Fruit fly (Drosophila melanogaster) whole organism, prepupa: ENCODE data around the gene Rab10.
"Not testable (repeated sequence)": the region's sequence is repeated elsewhere in the genome, so short reads cannot be mapped to it uniquely, and the experiment has no call there.

Experiments used
- CG11294 ChIP-seq: fragments of 200-800 bp; sonication (Bioruptor generic); IDR thresholded peaks from 2 replicates; pipeline ENCODE4 v1.3.6; 2022; ENCODE audit warnings: missing biosample characterization, missing genetic modification characterization
- CG1621 ChIP-seq: fragments of 200-800 bp; sonication (Bioruptor generic); optimal IDR thresholded peaks from 3 replicates; lab custom pipeline; 2018; ENCODE audit warnings: missing biosample characterization, mild to moderate bottlenecking, missing genetic modification characterization
- CG3032 ChIP-seq: fragments of 200-800 bp; optimal IDR thresholded peaks from 2 replicates; lab custom pipeline; 2019; ENCODE audit warnings: missing biosample characterization, mild to moderate bottlenecking, missing genetic modification characterization, moderate library complexity
- CG4318 ChIP-seq: fragments of 200-800 bp; sonication (Bioruptor generic); optimal IDR thresholded peaks from 3 replicates; lab custom pipeline; 2017; ENCODE audit warnings: missing biosample characterization, mild to moderate bottlenecking, missing genetic modification characterization
- CG6808 ChIP-seq: fragments of 200-800 bp; sonication (Bioruptor generic); optimal IDR thresholded peaks from 3 replicates; lab custom pipeline; 2017; ENCODE audit warnings: missing biosample characterization, missing genetic modification characterization, mild to moderate bottlenecking, moderate library complexity, missing genetic modification reagents
- CG8319 ChIP-seq: fragments of 200-800 bp; sonication (Bioruptor generic); optimal IDR thresholded peaks from 3 replicates; lab custom pipeline; 2016; ENCODE audit warnings: missing biosample characterization, missing genetic modification characterization
- Ets21C ChIP-seq: fragments of 200-800 bp; sonication (Bioruptor generic); optimal IDR thresholded peaks from 3 replicates; lab custom pipeline; 2016; ENCODE audit warnings: missing biosample characterization, missing genetic modification characterization
- Ets96B ChIP-seq: fragments of 200-800 bp; optimal IDR thresholded peaks from 2 replicates; lab custom pipeline; 2019; ENCODE audit warnings: missing biosample characterization, mild to moderate bottlenecking, missing genetic modification characterization, moderate library complexity
- Hr38 ChIP-seq: sonication (Bioruptor generic); optimal IDR thresholded peaks from 2 replicates; lab custom pipeline; 2016; ENCODE audit warnings: missing biosample characterization, missing genetic modification characterization
- Hr39 ChIP-seq: fragments of 200-800 bp; sonication (Bioruptor generic); optimal IDR thresholded peaks from 2 replicates; lab custom pipeline; 2016; ENCODE audit warnings: missing biosample characterization, missing genetic modification characterization
- Met ChIP-seq: fragments of 200-800 bp; sonication (Bioruptor generic); optimal IDR thresholded peaks from 3 replicates; lab custom pipeline; 2016; ENCODE audit warnings: missing biosample characterization, missing genetic modification characterization
- Smox ChIP-seq: fragments of 200-800 bp; sonication (Bioruptor generic); optimal IDR thresholded peaks from 3 replicates; lab custom pipeline; 2016; ENCODE audit warnings: missing biosample characterization, missing genetic modification characterization
- Sox102F ChIP-seq: fragments of 200-800 bp; sonication (Bioruptor generic); optimal IDR thresholded peaks from 2 replicates; lab custom pipeline; 2016; ENCODE audit warnings: missing biosample characterization, mild to moderate bottlenecking, missing genetic modification characterization
- acj6 ChIP-seq: fragments of 200-800 bp; sonication (Bioruptor generic); optimal IDR thresholded peaks from 3 replicates; lab custom pipeline; 2016; ENCODE audit warnings: missing biosample characterization, missing genetic modification characterization
- cyc ChIP-seq: fragments of 200-800 bp; sonication (Bioruptor generic); optimal IDR thresholded peaks from 3 replicates; lab custom pipeline; 2016; ENCODE audit warnings: missing biosample characterization, missing genetic modification characterization
- dac ChIP-seq: fragments of 200-800 bp; sonication (Bioruptor generic); optimal IDR thresholded peaks from 2 replicates; lab custom pipeline; 2017; ENCODE audit warnings: missing biosample characterization, mild to moderate bottlenecking, missing genetic modification characterization
- dsx ChIP-seq: fragments of 200-800 bp; optimal IDR thresholded peaks from 3 replicates; lab custom pipeline; 2019; ENCODE audit warnings: missing biosample characterization, mild to moderate bottlenecking, missing genetic modification characterization, moderate library complexity; ENCODE audit not compliant: poor library complexity, severe bottlenecking
- eg ChIP-seq: fragments of 200-800 bp; sonication (Bioruptor generic); IDR thresholded peaks from 3 replicates; pipeline ENCODE4 v1.3.6; 2022; ENCODE audit warnings: missing biosample characterization, missing genetic modification characterization
- esn ChIP-seq: fragments of 200-800 bp; sonication (Bioruptor generic); optimal IDR thresholded peaks from 2 replicates; lab custom pipeline; 2016; ENCODE audit warnings: missing biosample characterization, mild to moderate bottlenecking, missing genetic modification characterization, moderate library complexity
- fkh ChIP-seq: fragments of 200-800 bp; sonication (Bioruptor generic); optimal IDR thresholded peaks from 3 replicates; lab custom pipeline; 2017; ENCODE audit warnings: missing biosample characterization, mild to moderate bottlenecking, missing genetic modification characterization, moderate library complexity
- lz ChIP-seq: fragments of 200-800 bp; sonication (Bioruptor generic); optimal IDR thresholded peaks from 3 replicates; lab custom pipeline; 2016; ENCODE audit warnings: missing biosample characterization, missing genetic modification characterization
- ss ChIP-seq, 2 experiments: fragments of 200-800 bp; sonication (Bioruptor generic); optimal IDR thresholded peaks; 2 replicates in 1 of 2; 3 replicates in 1 of 2; lab custom pipeline; 2017 to 2018; ENCODE audit warnings: mild to moderate bottlenecking in 2 of 2, missing biosample characterization in 2 of 2, missing genetic modification characterization in 2 of 2, moderate library complexity in 1 of 2
- svp ChIP-seq: fragments of 200-800 bp; sonication (Bioruptor generic); peaks from one replicate; lab custom pipeline; 2016; ENCODE audit warnings: missing biosample characterization, missing genetic modification characterization

The Rab10 gene

DNA sequence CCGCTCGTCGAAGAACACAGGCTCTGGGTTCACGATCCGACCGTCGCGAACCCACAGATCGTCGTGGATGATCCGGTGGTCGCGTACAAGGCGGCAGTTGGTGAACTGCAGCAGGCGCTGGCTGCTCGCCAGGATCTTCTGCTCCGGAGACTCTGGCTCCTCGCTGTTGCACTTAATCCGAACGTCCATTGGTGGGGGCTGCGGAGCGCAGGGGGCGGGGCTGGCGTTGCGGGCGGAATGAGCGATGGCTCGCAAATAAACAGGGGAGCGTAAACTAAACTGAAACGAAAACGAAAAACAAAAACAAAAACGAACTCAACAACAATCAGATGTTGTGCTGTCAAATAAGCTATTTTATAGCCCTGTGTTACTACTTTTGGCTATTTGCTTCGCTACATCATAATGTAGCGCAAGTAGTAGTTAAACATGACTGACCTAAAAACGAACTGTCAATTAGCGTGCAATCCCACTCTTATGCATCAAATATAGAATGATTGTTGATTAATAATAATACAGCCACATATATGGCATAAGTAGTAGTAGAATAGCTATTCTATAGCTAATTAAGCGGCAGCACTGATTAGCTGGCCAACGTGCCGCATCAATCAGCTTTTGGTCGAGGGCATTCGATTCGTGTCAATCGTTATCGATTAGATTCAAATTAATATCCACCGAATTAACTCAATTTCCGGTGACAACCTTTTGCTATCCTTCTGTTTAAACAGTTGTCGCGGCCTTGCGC lies 5.9 kb downstream of the Rab10 start, which contains the start of gene CG17065 (continued):
- TF ChIP-seq CG3032 (tag; lab: Kevin White, UChicago), result peak; percentile 1
- TF ChIP-seq esn (GFP tag; lab: Kevin White, UChicago), result no peak
- peak; percentile 24 for TF ChIP-seq Met (GFP tag; lab: Kevin White, UChicago)
- no peak for TF ChIP-seq dac
- TF ChIP-seq svp (GFP tag; lab: Kevin White, UChicago), result peak; percentile 57
- peak; percentile 1 for TF ChIP-seq acj6 (GFP tag; lab: Kevin White, UChicago)
- TF ChIP-seq, all 60 proteins: peak for 18

DNA sequence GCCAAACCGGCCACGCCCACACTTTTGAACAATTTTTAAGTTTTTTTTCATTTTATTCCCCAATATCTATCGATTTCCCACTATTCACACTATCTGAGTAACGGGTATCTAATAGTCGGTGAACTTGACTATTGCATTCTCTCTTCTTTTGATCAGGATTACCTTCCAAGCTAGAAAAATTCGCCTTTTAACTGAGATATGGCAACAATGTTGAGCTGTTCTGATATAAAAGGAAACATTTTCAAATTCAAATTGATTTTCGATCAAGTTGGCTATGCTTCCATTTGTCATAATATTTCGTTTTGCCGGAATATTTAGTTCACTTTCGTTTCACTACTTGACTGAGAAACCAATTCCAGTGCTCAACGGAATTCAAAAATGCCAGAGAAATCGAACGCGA lies 7.8 kb downstream of the Rab10 start, which contains the start of gene CG42577:
Gene CG42577 (plus strand): TSS at position 301 of the 400 bp plus-strand sequence.
- TF ChIP-seq CG6808, Hr39, Smox (GFP tag; lab: Kevin White, UChicago): not testable (repeated sequence)

- TF ChIP-seq lz (GFP tag; lab: Kevin White, UChicago) (no peak), dac (no peak), dsx (GFP tag; lab: Kevin White, UChicago) (no peak), CG8319 (GFP tag; lab: Kevin White, UChicago) (no peak), CG11294 (no peak), cyc (GFP tag; lab: Kevin White, UChicago) (no peak), fkh (no peak), eg (GFP tag; lab: Robert Waterston, UW) (no peak), Sox102F (GFP tag; lab: Kevin White, UChicago) (no peak), CG1621 (tag; lab: Kevin White, UChicago) (no peak), Ets96B (tag; lab: Kevin White, UChicago) (no peak), ss (GFP tag; optimal IDR thresholded peaks at IDR 0.05; lab: Kevin White, UChicago) (no peak), CG4318 (GFP tag; lab: Kevin White, UChicago) (no peak), Ets21C (no peak), Smox (GFP tag; lab: Kevin White, UChicago) (no peak), Hr38 (GFP tag; lab: Kevin White, UChicago) (no peak)
Measured at dm6 chrX:20269669-20270068, 18.5 kb downstream of the Rab10 start, which contains the start of gene Inx6. Inx6 (minus strand) TSS chrX:20269769.
